Fruit fly (Drosophila melanogaster): ENCODE measurements around the gene CG13247.

- TF ChIP-seq CTCF (optimal IDR thresholded peaks at IDR 0.05) (no peak), CG8478 (optimal IDR thresholded peaks at IDR 0.05) (no peak)
Observed at dm6 chr3L:20405971-20406948, 36.1 kb downstream of the CG13247 start.
